Worm (Caenorhabditis elegans) whole organism, young adult: Measurements from ENCODE around the gene F16B12.6.

Source experiments
- K12H6.12 ChIP-seq: fragments of 200-800 bp; sonication (Bioruptor generic); optimal IDR thresholded peaks from 2 replicates; lab custom pipeline; 2018; ENCODE audit warnings: mild to moderate bottlenecking, missing genetic modification characterization, missing compliant biosample characterization
- ztf-28 ChIP-seq: fragments of 200-800 bp; sonication (Bioruptor generic); IDR thresholded peaks from 2 replicates; pipeline ENCODE4 v1.3.6; 2022; ENCODE audit warnings: missing genetic modification reagents, missing genetic modification characterization, missing compliant biosample characterization

DNA sequence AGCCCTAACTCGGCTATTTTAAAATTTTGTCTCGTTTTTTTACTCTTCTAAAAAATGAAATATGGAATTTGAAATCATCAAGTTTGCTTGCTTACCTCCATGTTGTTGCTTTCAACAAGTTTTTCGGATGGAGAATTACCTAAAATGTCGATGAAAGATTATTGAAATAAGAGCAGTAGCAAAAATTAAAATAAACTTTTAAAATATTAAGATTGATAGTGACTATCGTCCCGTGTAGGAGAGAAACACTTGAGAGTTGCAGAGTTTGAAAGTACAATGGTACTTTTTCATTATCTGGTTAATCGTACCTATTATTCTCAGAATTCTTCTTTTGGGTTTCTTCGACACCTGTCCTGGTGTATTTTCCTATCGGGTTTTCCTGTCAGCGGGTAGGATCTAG is 54.8 kb downstream of the F16B12.6 start, which contains the start of gene ceh-90:
- TF ChIP-seq ztf-28 (GFP tag; lab: Robert Waterston, UW): no peak
- TF ChIP-seq K12H6.12 (tag; lab: Kevin White, UChicago): no peak
